Fruit fly (Drosophila melanogaster): ENCODE data around the gene fln.

The fln gene

dm6 chr3L:19954426-19954825 is 36.6 kb downstream of the fln start, which contains the start of gene CG42654:
Gene CG42654 (minus strand): TSS chr3L:19954526.
- TF ChIP-seq Sin3A (optimal IDR thresholded peaks at IDR 0.05) (no peak), Myc (optimal IDR thresholded peaks at IDR 0.05) (no peak), h (optimal IDR thresholded peaks at IDR 0.05) (no peak), ttk (optimal IDR thresholded peaks at IDR 0.05) (no peak), insv (optimal IDR thresholded peaks at IDR 0.05) (no peak), psq (optimal IDR thresholded peaks at IDR 0.05) (no peak)

dm6 chr3L:19953612-19954011 is 37.4 kb downstream of the fln start, which contains the start of gene CG42655:
Gene CG42655 (minus strand): TSS chr3L:19953712.
- TF ChIP-seq Myc (optimal IDR thresholded peaks at IDR 0.05) (no peak), Sin3A (optimal IDR thresholded peaks at IDR 0.05) (no peak), ttk (optimal IDR thresholded peaks at IDR 0.05) (no peak)

- TF ChIP-seq insv (optimal IDR thresholded peaks at IDR 0.05): no peak
- TF ChIP-seq ttk (optimal IDR thresholded peaks at IDR 0.05): no peak
- no peak for TF ChIP-seq h (optimal IDR thresholded peaks at IDR 0.05)
- TF ChIP-seq psq (optimal IDR thresholded peaks at IDR 0.05): no peak
- TF ChIP-seq Sin3A (optimal IDR thresholded peaks at IDR 0.05): no peak
- no peak for TF ChIP-seq Myc (optimal IDR thresholded peaks at IDR 0.05)
These were observed 38.3 kb downstream of the fln start, which contains the start of gene CG33710 for dm6 chr3L:19952690-19953089. Gene CG33710 (minus strand): TSS chr3L:19952790.

- TF ChIP-seq h (optimal IDR thresholded peaks at IDR 0.05) (no peak), ttk (optimal IDR thresholded peaks at IDR 0.05) (no peak), Myc (optimal IDR thresholded peaks at IDR 0.05) (no peak), Sin3A (optimal IDR thresholded peaks at IDR 0.05) (no peak), insv (optimal IDR thresholded peaks at IDR 0.05) (no peak), psq (optimal IDR thresholded peaks at IDR 0.05) (no peak)
These were observed 39.2 kb downstream of the fln start, which contains the start of gene CG34258 for dm6 chr3L:19951868-19952267. Gene CG34258 (minus strand): TSS chr3L:19951968.

- TF ChIP-seq insv (optimal IDR thresholded peaks at IDR 0.05) (no peak), Sin3A (optimal IDR thresholded peaks at IDR 0.05) (no peak), Myc (optimal IDR thresholded peaks at IDR 0.05) (no peak), ttk (optimal IDR thresholded peaks at IDR 0.05) (no peak), psq (optimal IDR thresholded peaks at IDR 0.05) (no peak), h (optimal IDR thresholded peaks at IDR 0.05) (no peak)
These were observed 40.0 kb downstream of the fln start, which contains the start of gene CG32219 for dm6 chr3L:19951035-19951434. Gene CG32219 (minus strand): TSS chr3L:19951135.

dm6 chr3L:19945469-19945868 is 45.6 kb downstream of the fln start:
- no peak for TF ChIP-seq insv (optimal IDR thresholded peaks at IDR 0.05)
- TF ChIP-seq h (optimal IDR thresholded peaks at IDR 0.05): no peak
- no peak for TF ChIP-seq psq (optimal IDR thresholded peaks at IDR 0.05)
- no peak for TF ChIP-seq Myc (optimal IDR thresholded peaks at IDR 0.05)
- no peak for TF ChIP-seq ttk (optimal IDR thresholded peaks at IDR 0.05)
- no peak for TF ChIP-seq Sin3A (optimal IDR thresholded peaks at IDR 0.05)

- TF ChIP-seq h (optimal IDR thresholded peaks at IDR 0.05): no peak
- TF ChIP-seq insv (optimal IDR thresholded peaks at IDR 0.05): no peak
- no peak for TF ChIP-seq psq (optimal IDR thresholded peaks at IDR 0.05)
- TF ChIP-seq Myc (optimal IDR thresholded peaks at IDR 0.05): no peak
- no peak for TF ChIP-seq ttk (optimal IDR thresholded peaks at IDR 0.05)
- no peak for TF ChIP-seq Sin3A (optimal IDR thresholded peaks at IDR 0.05)
These were observed 49.9 kb downstream of the fln start for dm6 chr3L:19941162-19941561.

- no peak for TF ChIP-seq Sin3A (optimal IDR thresholded peaks at IDR 0.05)
- no peak for TF ChIP-seq insv (optimal IDR thresholded peaks at IDR 0.05)
- no peak for TF ChIP-seq Myc (optimal IDR thresholded peaks at IDR 0.05)
- TF ChIP-seq ttk (optimal IDR thresholded peaks at IDR 0.05): no peak
These were observed 50.7 kb downstream of the fln start for dm6 chr3L:19940349-19940748.

Data from Kc167 (cell line).